Worm (Caenorhabditis elegans) whole organism, late embryonic: Measurements from ENCODE around the gene K03H1.7.

Experiments used
- Y22D7AL.16 ChIP-seq: sonication (generic microtip); optimal IDR thresholded peaks from 2 replicates; lab custom pipeline; 2016; ENCODE audit warnings: missing genetic modification characterization, missing compliant biosample characterization
- ceh-48 ChIP-seq: sonication (generic microtip); optimal IDR thresholded peaks from 2 replicates; lab custom pipeline; 2016; ENCODE audit warnings: missing genetic modification characterization, inconsistent platforms, missing compliant biosample characterization
- fkh-10 ChIP-seq: fragments of 150-350 bp; optimal IDR thresholded peaks from 2 replicates; lab custom pipeline; 2014; ENCODE audit warnings: missing biosample characterization, missing genetic modification reagents, missing genetic modification characterization
- lin-11 ChIP-seq: fragments of 200-800 bp; sonication (Bioruptor generic); optimal IDR thresholded peaks from 2 replicates; lab custom pipeline; 2018; ENCODE audit warnings: mild to moderate bottlenecking, missing genetic modification characterization, missing compliant biosample characterization
- pag-3 ChIP-seq: sonication (generic microtip); optimal IDR thresholded peaks from 2 replicates; lab custom pipeline; 2016; ENCODE audit warnings: missing compliant biosample characterization, missing genetic modification characterization, borderline replicate concordance
- sox-4 ChIP-seq: sonication (generic microtip); optimal IDR thresholded peaks from 2 replicates; lab custom pipeline; 2017; ENCODE audit warnings: mild to moderate bottlenecking, missing genetic modification characterization, inconsistent platforms, missing compliant biosample characterization

ce11 chrIII:9912998-9913397 lies 34.2 kb upstream of the K03H1.7 start:
- no peak for TF ChIP-seq sox-4 (tag; lab: Kevin White, UChicago)
- TF ChIP-seq lin-11 (tag; lab: Kevin White, UChicago) = no peak
- TF ChIP-seq ceh-48 (tag; lab: Kevin White, UChicago) = no peak
- TF ChIP-seq Y22D7AL.16 = no peak
- no peak for TF ChIP-seq pag-3 (tag; lab: Kevin White, UChicago)
- TF ChIP-seq fkh-10 (GFP tag; lab: Kevin White, UChicago) = no peak
